Worm (Caenorhabditis elegans) whole organism, late embryonic: ENCODE results near the gene cwp-4.

Experiments used
- ceh-18 ChIP-seq: sonication (generic microtip); optimal IDR thresholded peaks from 2 replicates; lab custom pipeline; 2016; ENCODE audit warnings: missing genetic modification characterization, missing compliant biosample characterization
- ceh-34 ChIP-seq: sonication (generic microtip); optimal IDR thresholded peaks from 2 replicates; lab custom pipeline; 2016; ENCODE audit warnings: mild to moderate bottlenecking, missing genetic modification characterization, missing compliant biosample characterization
- che-1 ChIP-seq: sonication (generic microtip); optimal IDR thresholded peaks from 2 replicates; lab custom pipeline; 2016; ENCODE audit warnings: mild to moderate bottlenecking, missing genetic modification characterization, missing compliant biosample characterization
- dve-1 ChIP-seq: sonication (generic microtip); optimal IDR thresholded peaks from 2 replicates; lab custom pipeline; 2017; ENCODE audit warnings: antibody characterized with exemption, mild to moderate bottlenecking, missing genetic modification characterization, missing compliant biosample characterization
- elt-4 ChIP-seq: sonication (generic microtip); optimal IDR thresholded peaks from 2 replicates; lab custom pipeline; 2016; ENCODE audit warnings: missing genetic modification characterization, missing compliant biosample characterization
- fax-1 ChIP-seq: sonication (generic microtip); optimal IDR thresholded peaks from 2 replicates; lab custom pipeline; 2016; ENCODE audit warnings: missing genotype, missing genetic modification characterization, missing compliant biosample characterization
- hlh-15 ChIP-seq: sonication (generic microtip); optimal IDR thresholded peaks from 2 replicates; lab custom pipeline; 2016; ENCODE audit warnings: missing genetic modification characterization, missing compliant biosample characterization
- nhr-11 ChIP-seq: fragments of 150-350 bp; optimal IDR thresholded peaks from 2 replicates; lab custom pipeline; 2014; ENCODE audit warnings: missing biosample characterization, missing genetic modification characterization
- nhr-232 ChIP-seq: sonication (generic microtip); optimal IDR thresholded peaks from 2 replicates; lab custom pipeline; 2016; ENCODE audit warnings: missing genetic modification characterization, missing compliant biosample characterization
- pat-9 ChIP-seq: fragments of 200-800 bp; sonication (Bioruptor generic); optimal IDR thresholded peaks from 2 replicates; lab custom pipeline; 2018; ENCODE audit warnings: mild to moderate bottlenecking, missing genetic modification characterization, moderate library complexity, missing compliant biosample characterization
- pha-4 ChIP-seq: fragments of 150-350 bp; optimal IDR thresholded peaks from 2 replicates; lab custom pipeline; 2018; ENCODE audit warnings: missing biosample characterization, missing genetic modification reagents, missing genetic modification characterization
- pqm-1 ChIP-seq: sonication (generic microtip); optimal IDR thresholded peaks from 2 replicates; lab custom pipeline; 2016; ENCODE audit warnings: missing genetic modification characterization, missing compliant biosample characterization
- syd-9 ChIP-seq: sonication (generic microtip); optimal IDR thresholded peaks from 2 replicates; lab custom pipeline; 2016; ENCODE audit warnings: mild to moderate bottlenecking, missing genetic modification characterization, moderate library complexity, missing compliant biosample characterization

- TF ChIP-seq ceh-34, result no peak
- no peak for TF ChIP-seq elt-4 (tag; lab: Kevin White, UChicago)
- TF ChIP-seq syd-9, result no peak
- TF ChIP-seq ceh-18, result no peak
- no peak for TF ChIP-seq pha-4 (tag; lab: Kevin White, UChicago)
- no peak for TF ChIP-seq che-1 (tag; lab: Kevin White, UChicago)
- no peak for TF ChIP-seq pat-9 (tag; lab: Kevin White, UChicago)
- TF ChIP-seq nhr-11 (tag; lab: Kevin White, UChicago), result no peak
- no peak for TF ChIP-seq nhr-232 (tag; lab: Kevin White, UChicago)
- no peak for TF ChIP-seq dve-1 (tag; lab: Kevin White, UChicago)
- no peak for TF ChIP-seq fax-1 (tag; lab: Kevin White, UChicago)
- no peak for TF ChIP-seq pqm-1 (tag; lab: Kevin White, UChicago)
- no peak for TF ChIP-seq hlh-15 (tag; lab: Kevin White, UChicago)
Observed at ce11 chrV:5098925-5099324, 45.5 kb downstream of the cwp-4 start, which contains the start of gene unc-46.
